Worm (Caenorhabditis elegans) whole organism, L1 larva: ENCODE results near the gene C18A11.1.

Experiments used
- C04F5.9 ChIP-seq: sonication (generic microtip); optimal IDR thresholded peaks from 2 replicates; lab custom pipeline; 2016; ENCODE audit warnings: missing genetic modification characterization, missing compliant biosample characterization
- C34B4.2 ChIP-seq: sonication (generic microtip); optimal IDR thresholded peaks from 2 replicates; lab custom pipeline; 2017; ENCODE audit warnings: mild to moderate bottlenecking, missing genetic modification characterization, missing compliant biosample characterization
- Y116A8C.19 ChIP-seq: sonication (generic microtip); optimal IDR thresholded peaks from 2 replicates; lab custom pipeline; 2016; ENCODE audit warnings: missing compliant biosample characterization, missing genetic modification characterization, borderline replicate concordance
- alr-1 ChIP-seq: fragments of 200-800 bp; sonication (Bioruptor generic); optimal IDR thresholded peaks from 2 replicates; lab custom pipeline; 2018; ENCODE audit warnings: borderline replicate concordance, mild to moderate bottlenecking, missing genetic modification characterization, missing compliant biosample characterization
- aly-2 ChIP-seq: fragments of 150-350 bp; optimal IDR thresholded peaks from 2 replicates; lab custom pipeline; 2014; ENCODE audit warnings: missing biosample characterization, missing genetic modification characterization
- ceh-63 ChIP-seq: fragments of 200-800 bp; sonication (Bioruptor generic); optimal IDR thresholded peaks from 2 replicates; lab custom pipeline; 2018; ENCODE audit warnings: mild to moderate bottlenecking, missing genetic modification characterization, missing compliant biosample characterization
- ceh-82 ChIP-seq, 3 experiments: fragments of 150-350 bp in 1 of 3; sonication (generic microtip) in 2 of 3; optimal IDR thresholded peaks; 2 replicates each; lab custom pipeline; 2014 to 2017; ENCODE audit warnings: missing biosample characterization in 3 of 3, missing genetic modification characterization in 3 of 3
- dpl-1 ChIP-seq, 3 experiments: fragments of 150-350 bp in 2 of 3; sonication (generic microtip) in 1 of 3; optimal IDR thresholded peaks; 2 replicates each; lab custom pipeline; 2014 to 2017; ENCODE audit warnings: missing biosample characterization in 3 of 3, missing genetic modification characterization in 3 of 3, missing genetic modification reagents in 3 of 3
- efl-1 ChIP-seq, 4 experiments: fragments of 150-350 bp; optimal IDR thresholded peaks in 3 of 4; peaks in 1 of 4; 1 replicate in 1 of 4; 2 replicates in 3 of 4; lab custom pipeline; 2014; ENCODE audit warnings: missing biosample characterization in 2 of 4, missing genetic modification characterization in 2 of 4, missing genetic modification reagents in 2 of 4
- egl-13 ChIP-seq: sonication (generic microtip); optimal IDR thresholded peaks from 2 replicates; lab custom pipeline; 2016; ENCODE audit warnings: missing genotype, missing genetic modification reagents, missing genetic modification characterization, missing compliant biosample characterization
- egl-27 ChIP-seq, 2 experiments: fragments of 150-350 bp in 1 of 2; sonication (generic microtip); optimal IDR thresholded peaks; 3 replicates each; lab custom pipeline; 2017 to 2018; ENCODE audit warnings: missing biosample characterization in 2 of 2, missing genetic modification characterization in 2 of 2, missing genetic modification reagents in 2 of 2
- elt-2 ChIP-seq: sonication (generic microtip); optimal IDR thresholded peaks from 2 replicates; lab custom pipeline; 2016; ENCODE audit warnings: missing genetic modification characterization, mild to moderate bottlenecking, inconsistent platforms, missing compliant biosample characterization, missing genetic modification reagents
- fkh-10 ChIP-seq: sonication (generic microtip); optimal IDR thresholded peaks from 2 replicates; lab custom pipeline; 2017; ENCODE audit warnings: missing biosample characterization, missing genetic modification reagents, missing genetic modification characterization
- hlh-17 ChIP-seq: fragments of 200-800 bp; sonication (Bioruptor generic); optimal IDR thresholded peaks from 2 replicates; lab custom pipeline; 2018; ENCODE audit warnings: missing genetic modification characterization, mild to moderate bottlenecking, missing compliant biosample characterization, moderate library complexity, borderline replicate concordance
- hlh-4 ChIP-seq: sonication (generic microtip); optimal IDR thresholded peaks from 2 replicates; lab custom pipeline; 2016; ENCODE audit warnings: mild to moderate bottlenecking, missing genetic modification characterization, missing compliant biosample characterization
- hpl-2 ChIP-seq: fragments of 150-350 bp; optimal IDR thresholded peaks from 2 replicates; lab custom pipeline; 2014; ENCODE audit warnings: missing biosample characterization, missing genetic modification reagents, missing genetic modification characterization
- jun-1 ChIP-seq: fragments of 150-350 bp; optimal IDR thresholded peaks from 2 replicates; lab custom pipeline; 2014; ENCODE audit warnings: missing biosample characterization, missing genetic modification reagents, missing genetic modification characterization
- lin-13 ChIP-seq: fragments of 150-350 bp; optimal IDR thresholded peaks from 2 replicates; lab custom pipeline; 2014; ENCODE audit warnings: missing biosample characterization, missing genetic modification reagents, missing genetic modification characterization
- lin-14 ChIP-seq: fragments of 200-800 bp; sonication (Bioruptor generic); optimal IDR thresholded peaks from 2 replicates; lab custom pipeline; 2018; ENCODE audit warnings: mild to moderate bottlenecking, missing genetic modification characterization, moderate library complexity, missing compliant biosample characterization
- lin-35 ChIP-seq, 2 experiments: fragments of 150-350 bp; optimal IDR thresholded peaks; 2 replicates each; lab custom pipeline; 2014; ENCODE audit warnings: missing biosample characterization in 2 of 2, missing genetic modification characterization in 2 of 2, missing genetic modification reagents in 2 of 2
- lsy-2 ChIP-seq, 2 experiments: fragments of 150-350 bp; optimal IDR thresholded peaks; 2 replicates each; lab custom pipeline; 2014; ENCODE audit warnings: missing biosample characterization in 2 of 2, missing genetic modification characterization in 2 of 2
- mdl-1 ChIP-seq, 2 experiments: fragments of 150-350 bp; optimal IDR thresholded peaks; 2 replicates each; lab custom pipeline; 2014 to 2017; ENCODE audit warnings: missing biosample characterization in 2 of 2, missing genetic modification characterization in 2 of 2, inconsistent platforms in 1 of 2
- mep-1 ChIP-seq: fragments of 150-350 bp; optimal IDR thresholded peaks from 2 replicates; lab custom pipeline; 2014; ENCODE audit warnings: missing biosample characterization, missing genetic modification characterization
- nhr-11 ChIP-seq: fragments of 150-350 bp; optimal IDR thresholded peaks from 2 replicates; lab custom pipeline; 2014; ENCODE audit warnings: missing biosample characterization, missing genetic modification characterization
- nhr-19 ChIP-seq: fragments of 200-800 bp; sonication (Bioruptor generic); conservative IDR thresholded peaks from 2 replicates; pipeline ENCODE4 v1.3.6; 2022; ENCODE audit warnings: missing genetic modification characterization, missing compliant biosample characterization
- nhr-20 ChIP-seq: sonication (generic microtip); optimal IDR thresholded peaks from 2 replicates; lab custom pipeline; 2016; ENCODE audit warnings: mild to moderate bottlenecking, missing genetic modification characterization, missing compliant biosample characterization
- nhr-237 ChIP-seq: fragments of 150-350 bp; optimal IDR thresholded peaks from 2 replicates; lab custom pipeline; 2014; ENCODE audit warnings: missing biosample characterization, missing genetic modification characterization
- nhr-71 ChIP-seq: sonication (generic microtip); optimal IDR thresholded peaks from 2 replicates; lab custom pipeline; 2016; ENCODE audit warnings: mild to moderate bottlenecking, missing genetic modification characterization, moderate library complexity, missing compliant biosample characterization
- nhr-76 ChIP-seq: sonication (generic microtip); optimal IDR thresholded peaks from 2 replicates; lab custom pipeline; 2017; ENCODE audit warnings: missing biosample characterization, missing genetic modification characterization
- nhr-84 ChIP-seq: sonication (generic microtip); optimal IDR thresholded peaks from 2 replicates; lab custom pipeline; 2017; ENCODE audit warnings: missing biosample characterization, missing genetic modification characterization
- nhr-85 ChIP-seq: sonication (generic microtip); peaks from one replicate; lab custom pipeline; 2016; ENCODE audit warnings: missing genetic modification characterization, inconsistent platforms, missing compliant biosample characterization
- nhr-90 ChIP-seq: sonication (generic microtip); optimal IDR thresholded peaks from 2 replicates; lab custom pipeline; 2016; ENCODE audit warnings: mild to moderate bottlenecking, missing genetic modification characterization, missing compliant biosample characterization; ENCODE audit not compliant: poor library complexity
- pag-3 ChIP-seq: sonication (generic microtip); optimal IDR thresholded peaks from 2 replicates; lab custom pipeline; 2017; ENCODE audit warnings: missing genetic modification characterization, mild to moderate bottlenecking, missing compliant biosample characterization, antibody characterized with exemption, borderline replicate concordance; ENCODE audit not compliant: insufficient read depth
- rnt-1 ChIP-seq: sonication (generic microtip); optimal IDR thresholded peaks from 2 replicates; lab custom pipeline; 2016; ENCODE audit warnings: mild to moderate bottlenecking, missing genetic modification characterization, moderate library complexity, missing compliant biosample characterization
- skn-1 ChIP-seq: fragments of 150-350 bp; optimal IDR thresholded peaks from 2 replicates; lab custom pipeline; 2014; ENCODE audit warnings: missing biosample characterization, missing genetic modification characterization
- snu-23 ChIP-seq: sonication (generic microtip); optimal IDR thresholded peaks from 2 replicates; lab custom pipeline; 2016; ENCODE audit warnings: missing genetic modification characterization, missing compliant biosample characterization
- sup-37 ChIP-seq: fragments of 200-800 bp; sonication (Bioruptor generic); optimal IDR thresholded peaks from 2 replicates; lab custom pipeline; 2018; ENCODE audit warnings: mild to moderate bottlenecking, missing genetic modification characterization, missing compliant biosample characterization
- unc-130 ChIP-seq: fragments of 150-350 bp; optimal IDR thresholded peaks from 2 replicates; lab custom pipeline; 2017; ENCODE audit warnings: missing biosample characterization, missing genetic modification characterization, inconsistent platforms
- unc-62 ChIP-seq: fragments of 150-350 bp; optimal IDR thresholded peaks from 2 replicates; lab custom pipeline; 2014; ENCODE audit warnings: missing biosample characterization, missing genetic modification reagents, missing genetic modification characterization
- unc-86 ChIP-seq: sonication (generic microtip); optimal IDR thresholded peaks from 2 replicates; lab custom pipeline; 2016; ENCODE audit warnings: missing genetic modification characterization, missing compliant biosample characterization
- vab-15 ChIP-seq: sonication (generic microtip); optimal IDR thresholded peaks from 2 replicates; lab custom pipeline; 2017; ENCODE audit warnings: missing genotype, mild to moderate bottlenecking, missing genetic modification characterization, missing compliant biosample characterization
- xbp-1 ChIP-seq: sonication (generic microtip); optimal IDR thresholded peaks from 2 replicates; lab custom pipeline; 2016; ENCODE audit warnings: missing genetic modification characterization, missing compliant biosample characterization
- zag-1 ChIP-seq: fragments of 150-350 bp; optimal IDR thresholded peaks from 2 replicates; lab custom pipeline; 2014; ENCODE audit warnings: missing biosample characterization, missing genetic modification characterization
- zip-4 ChIP-seq: fragments of 200-800 bp; sonication (Bioruptor generic); optimal IDR thresholded peaks from 2 replicates; lab custom pipeline; 2018; ENCODE audit warnings: mild to moderate bottlenecking, missing genetic modification characterization, moderate library complexity, missing compliant biosample characterization
- ztf-11 ChIP-seq, 2 experiments: sonication (generic microtip); optimal IDR thresholded peaks; 2 replicates each; lab custom pipeline; 2016 to 2017; ENCODE audit warnings: missing genetic modification characterization in 2 of 2, missing biosample characterization in 1 of 2, missing compliant biosample characterization in 1 of 2
- ztf-4 ChIP-seq: fragments of 150-350 bp; optimal IDR thresholded peaks from 2 replicates; lab custom pipeline; 2014; ENCODE audit warnings: missing biosample characterization, missing genetic modification characterization

C18A11.1 gene

ce11 chrX:8069293-8069692, at the start of gene C18A11.1:
Gene C18A11.1, plus strand, starts transcription at chrX:8069328.
- TF ChIP-seq hlh-4 (tag; lab: Kevin White, UChicago): no peak
- peak in 2 of 3 experiments; percentile 6 to 33 for TF ChIP-seq dpl-1 (GFP tag; optimal IDR thresholded peaks at IDR 0.05; lab: Kevin White, UChicago)
- TF ChIP-seq lin-14 (GFP tag; lab: Kevin White, UChicago): peak; percentile 23
- TF ChIP-seq C04F5.9 (tag; lab: Kevin White, UChicago): no peak
- peak; percentile 49 for TF ChIP-seq nhr-71 (tag; lab: Kevin White, UChicago)
- TF ChIP-seq efl-1 (optimal IDR thresholded peaks at IDR 0.05; lab: Kevin White, UChicago): no peak
- TF ChIP-seq efl-1 (GFP tag; optimal IDR thresholded peaks at IDR 0.05 in 1 of 2; lab: Kevin White, UChicago): peak in 1 of 2 experiments; percentile 92
- peak in 1 of 2 experiments; percentile 47 for TF ChIP-seq lin-35 (GFP tag; optimal IDR thresholded peaks at IDR 0.05; lab: Kevin White, UChicago)
- no peak for TF ChIP-seq hpl-2 (GFP tag; lab: Kevin White, UChicago)
- TF ChIP-seq egl-13: no peak
- no peak for TF ChIP-seq snu-23 (GFP tag; lab: Kevin White, UChicago)
- peak; percentile 2 for TF ChIP-seq jun-1 (tag; lab: Kevin White, UChicago)
- TF ChIP-seq nhr-20 (tag; lab: Kevin White, UChicago): peak; percentile 61
- no peak for TF ChIP-seq alr-1 (tag; lab: Kevin White, UChicago)
- TF ChIP-seq zip-4 (GFP tag; lab: Kevin White, UChicago): peak; percentile 79
- no peak for TF ChIP-seq zag-1 (tag; lab: Kevin White, UChicago)
- peak; percentile 26 for TF ChIP-seq nhr-90
- TF ChIP-seq ztf-11 (tag; optimal IDR thresholded peaks at IDR 0.05; lab: Kevin White, UChicago): no peak
- TF ChIP-seq elt-2 (tag; lab: Kevin White, UChicago): peak; percentile 92
- TF ChIP-seq skn-1 (tag; lab: Kevin White, UChicago): peak; percentile 20
- no peak for TF ChIP-seq lin-13 (GFP tag; lab: Kevin White, UChicago)
- TF ChIP-seq mdl-1 (tag; optimal IDR thresholded peaks at IDR 0.05; lab: Kevin White, UChicago): peak in 1 of 2 experiments; percentile 25
- TF ChIP-seq Y116A8C.19: no peak

- no peak for TF ChIP-seq Y116A8C.19
- TF ChIP-seq vab-15: peak; percentile 73
- TF ChIP-seq ceh-82 (tag; optimal IDR thresholded peaks at IDR 0.05; lab: Kevin White, UChicago): peak; percentile 48 to 84 (median 58)
- peak; percentile 78 for TF ChIP-seq skn-1 (tag; lab: Kevin White, UChicago)
- peak; percentile 62 for TF ChIP-seq elt-2 (tag; lab: Kevin White, UChicago)
- peak; percentile 84 for TF ChIP-seq nhr-19 (GFP tag; lab: Robert Waterston, UW)
- TF ChIP-seq nhr-85 (tag; lab: Kevin White, UChicago): peak; percentile 94
- TF ChIP-seq ztf-4 (tag; lab: Kevin White, UChicago): peak; percentile 75
- peak; percentile 43 for TF ChIP-seq zip-4 (GFP tag; lab: Kevin White, UChicago)
- peak; percentile 73 for TF ChIP-seq xbp-1 (tag; lab: Kevin White, UChicago)
- TF ChIP-seq C34B4.2: no peak
- TF ChIP-seq lin-13 (GFP tag; lab: Kevin White, UChicago): peak; percentile 82
- TF ChIP-seq unc-62 (GFP tag; lab: Kevin White, UChicago): no peak
- TF ChIP-seq jun-1 (tag; lab: Kevin White, UChicago): peak; percentile 80
- peak; percentile 92 for TF ChIP-seq snu-23 (GFP tag; lab: Kevin White, UChicago)
- no peak for TF ChIP-seq pag-3 (tag; lab: Kevin White, UChicago)
- peak; percentile 63 to 83 for TF ChIP-seq lsy-2 (tag; optimal IDR thresholded peaks at IDR 0.05; lab: Kevin White, UChicago)
- TF ChIP-seq ceh-63 (GFP tag; lab: Kevin White, UChicago): peak; percentile 47
- TF ChIP-seq nhr-84 (tag; lab: Kevin White, UChicago): no peak
- TF ChIP-seq hlh-4 (tag; lab: Kevin White, UChicago): no peak
- TF ChIP-seq aly-2 (tag; lab: Kevin White, UChicago): no peak
- peak; percentile 63 to 81 for TF ChIP-seq lin-35 (GFP tag; optimal IDR thresholded peaks at IDR 0.05; lab: Kevin White, UChicago)
- TF ChIP-seq alr-1 (tag; lab: Kevin White, UChicago): no peak
- peak; percentile 89 for TF ChIP-seq mep-1 (tag; lab: Kevin White, UChicago)
- TF ChIP-seq unc-86 (tag; lab: Kevin White, UChicago): peak; percentile 71
- no peak for TF ChIP-seq hlh-17 (GFP tag; lab: Kevin White, UChicago)
- no peak for TF ChIP-seq nhr-237 (tag; lab: Kevin White, UChicago)
- TF ChIP-seq nhr-76 (tag; lab: Kevin White, UChicago): no peak
- peak; percentile 96 for TF ChIP-seq nhr-71 (tag; lab: Kevin White, UChicago)
- TF ChIP-seq fkh-10 (GFP tag; lab: Kevin White, UChicago): peak; percentile 83
- peak in 1 of 2 experiments; percentile 22 for TF ChIP-seq egl-27 (tag; optimal IDR thresholded peaks at IDR 0.05; lab: Kevin White, UChicago)
- peak; percentile 31 for TF ChIP-seq nhr-11 (tag; lab: Kevin White, UChicago)
- TF ChIP-seq dpl-1 (GFP tag; optimal IDR thresholded peaks at IDR 0.05; lab: Kevin White, UChicago): peak; percentile 22 to 45 (median 39)
- TF ChIP-seq mdl-1 (tag; optimal IDR thresholded peaks at IDR 0.05; lab: Kevin White, UChicago): peak; percentile 40 to 97
- TF ChIP-seq sup-37 (GFP tag; lab: Kevin White, UChicago): peak; percentile 61
- TF ChIP-seq rnt-1 (tag; lab: Kevin White, UChicago): peak; percentile 93
- TF ChIP-seq unc-130 (tag; lab: Kevin White, UChicago): peak; percentile 96
Measured at ce11 chrX:8019665-8020064, 49.5 kb upstream of the C18A11.1 start.
